Worm (Caenorhabditis elegans) whole organism, L2 larva: Measurements from ENCODE around the gene spe-45.

Source experiments
- C34F6.9 ChIP-seq: fragments of 150-350 bp; optimal IDR thresholded peaks from 2 replicates; lab custom pipeline; 2014; ENCODE audit warnings: missing biosample characterization, missing genetic modification characterization
- F13H6.1 ChIP-seq: sonication (generic microtip); optimal IDR thresholded peaks from 2 replicates; lab custom pipeline; 2016; ENCODE audit warnings: missing genetic modification characterization, missing compliant biosample characterization
- R02D3.7 ChIP-seq: fragments of 150-350 bp; optimal IDR thresholded peaks from 2 replicates; lab custom pipeline; 2014; ENCODE audit warnings: missing biosample characterization, missing genetic modification characterization
- Y55F3AM.14 ChIP-seq: fragments of 200-800 bp; sonication (Bioruptor generic); optimal IDR thresholded peaks from 2 replicates; lab custom pipeline; 2018; ENCODE audit warnings: mild to moderate bottlenecking, missing genetic modification characterization, missing compliant biosample characterization
- ZK546.5 ChIP-seq: sonication (generic microtip); optimal IDR thresholded peaks from 2 replicates; lab custom pipeline; 2017; ENCODE audit warnings: missing biosample characterization, missing genetic modification characterization
- aly-2 ChIP-seq: fragments of 150-350 bp; optimal IDR thresholded peaks from 2 replicates; lab custom pipeline; 2014; ENCODE audit warnings: missing biosample characterization, missing genetic modification characterization
- ama-1 ChIP-seq: fragments of 150-350 bp; optimal IDR thresholded peaks from 2 replicates; lab custom pipeline; 2018; ENCODE audit warnings: inconsistent platforms
- blmp-1 ChIP-seq: sonication (generic microtip); optimal IDR thresholded peaks from 2 replicates; lab custom pipeline; 2017; ENCODE audit warnings: missing genetic modification characterization, mild to moderate bottlenecking, missing compliant biosample characterization, antibody characterized with exemption, moderate library complexity; ENCODE audit not compliant: insufficient read depth
- ceh-16 ChIP-seq: fragments of 150-350 bp; optimal IDR thresholded peaks from 2 replicates; lab custom pipeline; 2014; ENCODE audit warnings: missing biosample characterization, missing genetic modification characterization
- ceh-82 ChIP-seq: fragments of 150-350 bp; optimal IDR thresholded peaks from 2 replicates; lab custom pipeline; 2014; ENCODE audit warnings: missing biosample characterization, missing genetic modification characterization
- crh-2 ChIP-seq: sonication (generic microtip); optimal IDR thresholded peaks from 2 replicates; lab custom pipeline; 2017; ENCODE audit warnings: missing biosample characterization, missing genetic modification characterization
- dmd-4 ChIP-seq: sonication (generic microtip); optimal IDR thresholded peaks from 2 replicates; lab custom pipeline; 2017; ENCODE audit warnings: missing biosample characterization, missing genetic modification characterization
- egl-27 ChIP-seq: sonication (generic microtip); optimal IDR thresholded peaks from 3 replicates; lab custom pipeline; 2017; ENCODE audit warnings: missing biosample characterization, missing genetic modification reagents, missing genetic modification characterization
- fos-1 ChIP-seq: fragments of 150-350 bp; optimal IDR thresholded peaks from 2 replicates; lab custom pipeline; 2014; ENCODE audit warnings: missing biosample characterization, missing genetic modification characterization
- gmeb-1 ChIP-seq: fragments of 150-350 bp; optimal IDR thresholded peaks from 2 replicates; lab custom pipeline; 2014; ENCODE audit warnings: missing biosample characterization, missing genetic modification characterization
- lin-11 ChIP-seq: fragments of 150-350 bp; sonication (generic microtip); optimal IDR thresholded peaks from 2 replicates; lab custom pipeline; 2014; ENCODE audit warnings: missing biosample characterization, missing genetic modification characterization, inconsistent platforms, mixed read lengths
- lin-13 ChIP-seq: fragments of 150-350 bp; optimal IDR thresholded peaks from 2 replicates; lab custom pipeline; 2014; ENCODE audit warnings: missing biosample characterization, missing genetic modification reagents, missing genetic modification characterization
- lin-39 ChIP-seq: fragments of 150-350 bp; optimal IDR thresholded peaks from 2 replicates; lab custom pipeline; 2014; ENCODE audit warnings: missing biosample characterization, missing genetic modification reagents, missing genetic modification characterization
- lsy-2 ChIP-seq, 2 experiments: fragments of 150-350 bp in 1 of 2; sonication (generic microtip) in 1 of 2; optimal IDR thresholded peaks; 2 replicates each; lab custom pipeline; 2014 to 2017; ENCODE audit warnings: missing biosample characterization in 2 of 2, missing genetic modification characterization in 2 of 2
- mab-5 ChIP-seq: fragments of 150-350 bp; optimal IDR thresholded peaks from 2 replicates; lab custom pipeline; 2014; ENCODE audit warnings: missing biosample characterization, missing genetic modification characterization
- mdl-1 ChIP-seq, 2 experiments: fragments of 150-350 bp in 1 of 2; sonication (generic microtip) in 1 of 2; optimal IDR thresholded peaks; 2 replicates each; lab custom pipeline; 2017; ENCODE audit warnings: missing biosample characterization in 2 of 2, missing genetic modification characterization in 2 of 2
- nhr-10 ChIP-seq: sonication (generic microtip); optimal IDR thresholded peaks from 2 replicates; lab custom pipeline; 2017; ENCODE audit warnings: missing biosample characterization, missing genetic modification characterization
- nhr-11 ChIP-seq: fragments of 150-350 bp; optimal IDR thresholded peaks from 2 replicates; lab custom pipeline; 2014; ENCODE audit warnings: missing biosample characterization, missing genetic modification characterization
- nhr-12 ChIP-seq: fragments of 150-350 bp; optimal IDR thresholded peaks from 2 replicates; lab custom pipeline; 2014; ENCODE audit warnings: missing biosample characterization, missing genetic modification characterization
- nhr-23 ChIP-seq: fragments of 150-350 bp; optimal IDR thresholded peaks from 2 replicates; lab custom pipeline; 2014; ENCODE audit warnings: missing biosample characterization, missing genetic modification reagents, missing genetic modification characterization
- nhr-237 ChIP-seq: fragments of 150-350 bp; optimal IDR thresholded peaks from 2 replicates; lab custom pipeline; 2014; ENCODE audit warnings: missing biosample characterization, missing genetic modification characterization
- nhr-25 ChIP-seq: fragments of 150-350 bp; sonication (generic microtip); optimal IDR thresholded peaks from 3 replicates; lab custom pipeline; 2014; ENCODE audit warnings: missing biosample characterization, missing genetic modification characterization
- nhr-6 ChIP-seq: fragments of 150-350 bp; optimal IDR thresholded peaks from 2 replicates; lab custom pipeline; 2014; ENCODE audit warnings: missing biosample characterization, missing genetic modification characterization
- nhr-77 ChIP-seq: fragments of 150-350 bp; optimal IDR thresholded peaks from 2 replicates; lab custom pipeline; 2014; ENCODE audit warnings: missing biosample characterization, missing genetic modification characterization
- peb-1 ChIP-seq: fragments of 150-350 bp; optimal IDR thresholded peaks from 2 replicates; lab custom pipeline; 2014; ENCODE audit warnings: missing biosample characterization, missing genetic modification characterization
- skn-1 ChIP-seq: sonication (generic microtip); optimal IDR thresholded peaks from 2 replicates; lab custom pipeline; 2017; ENCODE audit warnings: missing biosample characterization, missing genetic modification characterization
- sma-9 ChIP-seq, 2 experiments: fragments of 150-350 bp in 1 of 2; sonication (generic microtip) in 1 of 2; optimal IDR thresholded peaks; 2 replicates each; lab custom pipeline; 2014 to 2016; ENCODE audit warnings: missing genetic modification characterization in 2 of 2, mild to moderate bottlenecking in 1 of 2, missing biosample characterization in 1 of 2, missing compliant biosample characterization in 1 of 2, missing genetic modification reagents in 1 of 2, moderate library complexity in 1 of 2
- snpc-4 ChIP-seq: fragments of 150-350 bp; optimal IDR thresholded peaks from 2 replicates; lab custom pipeline; 2014; ENCODE audit warnings: missing biosample characterization, missing genetic modification characterization
- unc-39 ChIP-seq: fragments of 150-350 bp; optimal IDR thresholded peaks from 2 replicates; lab custom pipeline; 2014; ENCODE audit warnings: missing biosample characterization, missing genetic modification characterization
- unc-55 ChIP-seq: fragments of 150-350 bp; sonication (generic microtip); optimal IDR thresholded peaks from 3 replicates; lab custom pipeline; 2014; ENCODE audit warnings: missing biosample characterization, missing genetic modification reagents, missing genetic modification characterization
- unc-62 ChIP-seq: fragments of 150-350 bp; optimal IDR thresholded peaks from 2 replicates; lab custom pipeline; 2014; ENCODE audit warnings: missing biosample characterization, missing genetic modification reagents, missing genetic modification characterization
- zag-1 ChIP-seq: fragments of 150-350 bp; optimal IDR thresholded peaks from 2 replicates; lab custom pipeline; 2014; ENCODE audit warnings: missing biosample characterization, missing genetic modification characterization
- ztf-1 ChIP-seq: fragments of 200-800 bp; sonication (Bioruptor generic); conservative IDR thresholded peaks from 2 replicates; pipeline ENCODE4 v1.3.6; 2022; ENCODE audit warnings: missing genetic modification characterization, missing compliant biosample characterization
- ztf-11 ChIP-seq: sonication (generic microtip); optimal IDR thresholded peaks from 2 replicates; lab custom pipeline; 2017; ENCODE audit warnings: missing biosample characterization, missing genetic modification characterization

Gene spe-45

DNA sequence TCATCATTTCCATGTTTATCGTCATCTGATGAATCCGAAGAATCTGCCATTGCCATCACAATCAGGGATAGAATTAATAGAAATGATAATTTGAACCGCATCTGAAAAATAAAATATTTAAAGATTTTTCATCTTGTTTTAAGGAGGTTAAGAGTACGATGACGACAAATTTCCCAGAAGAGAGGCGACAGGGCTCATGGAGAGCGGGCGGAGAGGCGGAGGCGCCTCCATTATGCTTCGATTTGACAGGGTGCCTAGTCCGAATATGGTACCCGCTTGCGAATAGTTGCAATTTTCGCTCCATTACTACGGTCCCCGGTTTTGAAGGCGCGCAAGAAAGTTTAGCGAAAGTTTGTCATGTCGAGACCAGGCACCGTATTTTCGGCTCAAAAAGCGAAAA, 4.8 kb downstream of the spe-45 start, which contains the start of gene F28D1.6:
TSS of gene F28D1.6 (minus strand) at position 101 of the 400 bp plus-strand sequence.
- TF ChIP-seq lin-13 (GFP tag; lab: Kevin White, UChicago) (no peak), mdl-1 (tag; optimal IDR thresholded peaks at IDR 0.05; lab: Kevin White, UChicago) (no peak), blmp-1 (tag; lab: Kevin White, UChicago) (no peak), gmeb-1 (tag; lab: Kevin White, UChicago) (no peak), Y55F3AM.14 (GFP tag; lab: Kevin White, UChicago) (no peak), ztf-1 (GFP tag; lab: Robert Waterston, UW) (no peak), fos-1 (tag; lab: Kevin White, UChicago) (no peak)

DNA sequence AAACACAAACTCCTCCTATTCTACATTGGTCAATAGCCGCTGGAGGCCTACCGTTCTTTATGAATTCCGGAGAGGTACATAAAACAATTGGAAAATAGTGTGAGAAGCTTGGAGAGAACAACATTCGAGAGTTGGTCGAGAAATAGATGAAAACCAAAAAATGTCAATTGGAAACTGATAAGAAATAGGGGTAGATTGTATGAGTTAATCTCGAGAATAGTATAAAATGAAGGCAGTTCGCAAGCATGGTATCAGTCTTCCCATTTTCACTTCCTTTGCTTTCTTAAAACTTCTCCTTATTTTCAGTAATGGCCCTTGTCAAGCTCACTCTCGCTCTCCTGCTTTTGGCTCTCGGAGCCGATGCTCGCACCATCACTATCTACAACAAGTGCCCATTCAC, 7.0 kb downstream of the spe-45 start, which contains the start of gene thn-2:
TSS of gene thn-2 (plus strand) at position 307 of the 400 bp plus-strand sequence.
- no peak for TF ChIP-seq ceh-82 (tag; lab: Kevin White, UChicago)
- TF ChIP-seq gmeb-1 (tag; lab: Kevin White, UChicago), result no peak
- no peak for TF ChIP-seq nhr-11 (tag; lab: Kevin White, UChicago)

DNA sequence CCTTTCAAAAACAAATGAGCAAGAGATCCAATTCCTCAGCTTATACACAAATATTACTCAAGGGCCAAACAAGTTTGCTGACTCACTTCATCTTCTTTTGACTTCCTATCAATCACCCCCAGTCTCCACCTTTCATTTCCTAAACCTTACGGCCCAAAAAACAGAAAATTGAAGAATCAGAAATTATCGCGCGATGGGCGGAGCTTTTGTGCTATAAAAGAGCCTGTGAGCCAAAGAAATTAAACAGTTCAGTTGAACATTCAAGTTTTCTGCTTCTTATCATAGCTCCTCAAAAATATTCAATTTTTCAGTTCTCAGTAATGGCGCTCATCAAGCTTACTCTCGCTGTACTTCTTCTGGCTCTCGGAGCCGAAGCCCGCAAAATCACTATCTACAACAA, 10.1 kb downstream of the spe-45 start, which contains the start of gene thn-1:
TSS of gene thn-1 (plus strand) at position 301 of the 400 bp plus-strand sequence.
- TF ChIP-seq mdl-1 (tag; optimal IDR thresholded peaks at IDR 0.05; lab: Kevin White, UChicago) (no peak), nhr-12 (tag; lab: Kevin White, UChicago) (no peak), crh-2 (tag; lab: Kevin White, UChicago) (no peak), nhr-23 (tag; lab: Kevin White, UChicago) (no peak), lin-39 (no peak), nhr-25 (tag; lab: Kevin White, UChicago) (no peak), lsy-2 (tag; optimal IDR thresholded peaks at IDR 0.05; lab: Kevin White, UChicago) (no peak), nhr-77 (tag; lab: Kevin White, UChicago) (no peak), lin-11 (no peak), peb-1 (tag; lab: Kevin White, UChicago) (no peak), nhr-10 (tag; lab: Kevin White, UChicago) (no peak), nhr-6 (tag; lab: Kevin White, UChicago) (no peak), Y55F3AM.14 (GFP tag; lab: Kevin White, UChicago) (no peak), zag-1 (no peak), skn-1 (tag; lab: Kevin White, UChicago) (no peak), unc-39 (tag; lab: Kevin White, UChicago) (no peak), ZK546.5 (tag; lab: Kevin White, UChicago) (no peak), R02D3.7 (tag; lab: Kevin White, UChicago) (no peak)
- TF ChIP-seq, all 48 proteins: peak for 0

DNA sequence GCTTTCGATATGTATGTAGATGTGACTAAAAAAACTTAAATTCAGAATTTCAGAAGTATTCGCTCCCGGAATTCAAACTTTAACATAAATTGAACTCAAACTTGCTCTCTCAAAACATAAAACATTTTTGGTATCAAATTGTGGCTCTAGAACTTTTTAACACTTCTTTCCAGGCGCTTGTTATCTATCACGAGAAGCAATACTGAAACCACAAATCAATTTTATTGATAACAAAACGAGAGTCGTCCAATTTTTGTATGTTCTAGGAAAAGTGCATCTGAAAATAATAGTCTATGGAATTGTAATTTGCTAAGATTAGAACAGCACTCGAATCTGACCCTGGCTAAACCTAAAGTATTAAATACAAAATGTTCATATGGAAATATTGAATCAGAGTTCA, 11.0 kb downstream of the spe-45 start:
- TF ChIP-seq ceh-16 (tag; lab: Kevin White, UChicago) (no peak), peb-1 (tag; lab: Kevin White, UChicago) (no peak), fos-1 (tag; lab: Kevin White, UChicago) (peak; percentile 75), crh-2 (tag; lab: Kevin White, UChicago) (no peak), gmeb-1 (tag; lab: Kevin White, UChicago) (no peak)

- no peak for TF ChIP-seq lsy-2 (tag; optimal IDR thresholded peaks at IDR 0.05; lab: Kevin White, UChicago)
- TF ChIP-seq Y55F3AM.14 (GFP tag; lab: Kevin White, UChicago), result no peak
- TF ChIP-seq dmd-4 (tag; lab: Kevin White, UChicago), result no peak
- no peak for TF ChIP-seq nhr-6 (tag; lab: Kevin White, UChicago)
- no peak for TF ChIP-seq mab-5 (tag; lab: Kevin White, UChicago)
Observed at ce11 chrIV:12376021-12376420, 13.9 kb downstream of the spe-45 start, which contains the start of gene atz-1. Gene atz-1, minus strand, starts transcription at chrIV:12376121.

ce11 chrIV:12371879-12372278, 18.0 kb downstream of the spe-45 start, which contains the start of gene wdr-46:
Gene wdr-46, plus strand, starts transcription at chrIV:12372253.
- no peak for TF ChIP-seq nhr-237 (tag; lab: Kevin White, UChicago)
- peak; percentile 87 for TF ChIP-seq C34F6.9
- TF ChIP-seq nhr-12 (tag; lab: Kevin White, UChicago), result no peak
- no peak for TF ChIP-seq ama-1 (lab: Kevin White, UChicago)
- no peak for TF ChIP-seq aly-2 (tag; lab: Kevin White, UChicago)
- TF ChIP-seq nhr-6 (tag; lab: Kevin White, UChicago), result peak; percentile 68
- TF ChIP-seq sma-9 (GFP tag; optimal IDR thresholded peaks at IDR 0.05; lab: Kevin White, UChicago), result peak; percentile 79
- TF ChIP-seq sma-9 (tag; optimal IDR thresholded peaks at IDR 0.05; lab: Kevin White, UChicago), result no peak
- no peak for TF ChIP-seq nhr-23 (tag; lab: Kevin White, UChicago)
- no peak for TF ChIP-seq ztf-1 (GFP tag; lab: Robert Waterston, UW)
- TF ChIP-seq mdl-1 (tag; optimal IDR thresholded peaks at IDR 0.05; lab: Kevin White, UChicago), result no peak
- TF ChIP-seq crh-2 (tag; lab: Kevin White, UChicago), result peak; percentile 89
- TF ChIP-seq ztf-11 (tag; lab: Kevin White, UChicago), result no peak
- no peak for TF ChIP-seq egl-27 (tag; lab: Kevin White, UChicago)
- TF ChIP-seq lin-13 (GFP tag; lab: Kevin White, UChicago), result peak; percentile 89
- peak; percentile 99 to 100 for TF ChIP-seq lsy-2 (tag; optimal IDR thresholded peaks at IDR 0.05; lab: Kevin White, UChicago)
- TF ChIP-seq ceh-82 (tag; lab: Kevin White, UChicago), result peak; percentile 74
- peak; percentile 97 for TF ChIP-seq unc-55 (GFP tag; lab: Kevin White, UChicago)
- TF ChIP-seq peb-1 (tag; lab: Kevin White, UChicago), result no peak
- TF ChIP-seq nhr-25 (tag; lab: Kevin White, UChicago), result peak; percentile 89
- TF ChIP-seq lin-11, result peak; percentile 55
- TF ChIP-seq nhr-10 (tag; lab: Kevin White, UChicago), result peak; percentile 79
- TF ChIP-seq F13H6.1 (tag; lab: Kevin White, UChicago), result peak; percentile 76
- TF ChIP-seq unc-62 (GFP tag; lab: Kevin White, UChicago), result no peak
- peak; percentile 70 for TF ChIP-seq snpc-4 (tag; lab: Kevin White, UChicago)
